Fruit fly (Drosophila melanogaster) whole organism, embryonic: ENCODE data around the gene CG31122.
A peak's percentile ranks its signal among the peaks of the same experiment; 100 is the strongest.

Experiments used
- Antp ChIP-seq: fragments of 200-800 bp; sonication (Bioruptor generic); optimal IDR thresholded peaks from 3 replicates; lab custom pipeline; 2016; ENCODE audit warnings: missing biosample characterization, missing genetic modification characterization
- B-H2 ChIP-seq: fragments of 200-800 bp; sonication (Bioruptor generic); optimal IDR thresholded peaks from 2 replicates; lab custom pipeline; 2018; ENCODE audit warnings: missing biosample characterization, mild to moderate bottlenecking, missing genetic modification characterization
- Bgb ChIP-seq: fragments of 200-800 bp; sonication (Bioruptor generic); IDR thresholded peaks from 2 replicates; pipeline ENCODE4 v1.3.6; 2022; ENCODE audit warnings: missing biosample characterization, missing genetic modification characterization; ENCODE audit not compliant: partially characterized antibody
- CG10209 ChIP-seq: fragments of 200-800 bp; sonication (Bioruptor generic); optimal IDR thresholded peaks from 3 replicates; lab custom pipeline; 2017; ENCODE audit warnings: missing biosample characterization, mild to moderate bottlenecking, missing genetic modification characterization, missing genetic modification reagents
- CG10431 ChIP-seq: fragments of 200-800 bp; sonication (Bioruptor generic); optimal IDR thresholded peaks from 3 replicates; lab custom pipeline; 2018; ENCODE audit warnings: missing biosample characterization, mild to moderate bottlenecking, missing genetic modification characterization
- CG10462 ChIP-seq: fragments of 200-800 bp; sonication (Bioruptor generic); optimal IDR thresholded peaks from 2 replicates; lab custom pipeline; 2016; ENCODE audit warnings: missing biosample characterization, missing genetic modification characterization
- CG12769 ChIP-seq: fragments of 200-800 bp; sonication (Bioruptor generic); optimal IDR thresholded peaks from 2 replicates; lab custom pipeline; 2019; ENCODE audit warnings: missing biosample characterization, mild to moderate bottlenecking, missing genetic modification characterization, moderate library complexity
- CG14860 ChIP-seq: fragments of 200-800 bp; sonication (Bioruptor generic); IDR thresholded peaks from 3 replicates; pipeline ENCODE4 v1.3.6; 2022; ENCODE audit warnings: missing biosample characterization, missing genetic modification characterization; ENCODE audit not compliant: partially characterized antibody
- CG14965 ChIP-seq: fragments of 200-800 bp; sonication (Bioruptor generic); optimal IDR thresholded peaks from 2 replicates; lab custom pipeline; 2016; ENCODE audit warnings: missing biosample characterization, missing genetic modification characterization, borderline replicate concordance
- CG2129 ChIP-seq: fragments of 200-800 bp; sonication (Bioruptor generic); IDR thresholded peaks from 2 replicates; pipeline ENCODE4 v1.3.6; 2022; ENCODE audit warnings: missing biosample characterization, missing genetic modification characterization; ENCODE audit not compliant: partially characterized antibody
- CG2202 ChIP-seq: fragments of 200-800 bp; sonication (Bioruptor generic); optimal IDR thresholded peaks from 2 replicates; lab custom pipeline; 2018; ENCODE audit warnings: missing biosample characterization, mild to moderate bottlenecking, missing genetic modification characterization
- CG2712 ChIP-seq: fragments of 200-800 bp; optimal IDR thresholded peaks from 3 replicates; lab custom pipeline; 2019; ENCODE audit warnings: missing biosample characterization, mild to moderate bottlenecking, missing genetic modification characterization, moderate library complexity
- CG33213 ChIP-seq: fragments of 200-800 bp; sonication (Bioruptor generic); optimal IDR thresholded peaks from 3 replicates; lab custom pipeline; 2016; ENCODE audit warnings: missing biosample characterization, missing genetic modification characterization
- CG3407 ChIP-seq: fragments of 200-800 bp; sonication (Bioruptor generic); optimal IDR thresholded peaks from 2 replicates; lab custom pipeline; 2018; ENCODE audit warnings: missing biosample characterization, mild to moderate bottlenecking, missing genetic modification characterization
- CG3847 ChIP-seq: fragments of 200-800 bp; sonication (Bioruptor generic); IDR thresholded peaks from 2 replicates; pipeline ENCODE4 v1.3.6; 2022; ENCODE audit warnings: missing biosample characterization, missing genetic modification characterization
- CG4424 ChIP-seq: fragments of 200-800 bp; sonication (Bioruptor generic); optimal IDR thresholded peaks from 3 replicates; lab custom pipeline; 2016; ENCODE audit warnings: missing biosample characterization, missing genetic modification characterization
- CG6813 ChIP-seq: fragments of 200-800 bp; sonication (Bioruptor generic); optimal IDR thresholded peaks from 2 replicates; lab custom pipeline; 2017; ENCODE audit warnings: missing biosample characterization, missing genetic modification characterization, mild to moderate bottlenecking, moderate library complexity, missing genetic modification reagents
- CG7745 ChIP-seq: fragments of 200-800 bp; sonication (Bioruptor generic); optimal IDR thresholded peaks from 2 replicates; lab custom pipeline; 2018; ENCODE audit warnings: missing biosample characterization, mild to moderate bottlenecking, missing genetic modification characterization, moderate library complexity
- CG8478 ChIP-seq: fragments of >200 bp; optimal IDR thresholded peaks from 2 replicates; lab custom pipeline; 2018
- Dad ChIP-seq: fragments of 200-800 bp; sonication (Bioruptor generic); optimal IDR thresholded peaks from 3 replicates; lab custom pipeline; 2016; ENCODE audit warnings: missing biosample characterization, missing genetic modification characterization
- E2f1 ChIP-seq: fragments of 200-800 bp; sonication (Bioruptor generic); IDR thresholded peaks from 2 replicates; pipeline ENCODE4 v1.3.6; 2022; ENCODE audit warnings: missing biosample characterization, missing genetic modification characterization
- HHEX ChIP-seq: fragments of 200-800 bp; sonication (Bioruptor generic); optimal IDR thresholded peaks from 3 replicates; lab custom pipeline; 2017; ENCODE audit warnings: missing biosample characterization, mild to moderate bottlenecking, missing genetic modification characterization, missing genetic modification reagents
- HLH3B ChIP-seq: fragments of 200-800 bp; sonication (Bioruptor generic); IDR thresholded peaks from 2 replicates; pipeline ENCODE4 v1.3.6; 2022; ENCODE audit warnings: missing biosample characterization, missing genetic modification characterization
- HLHmδ ChIP-seq: fragments of 200-800 bp; sonication (Bioruptor generic); optimal IDR thresholded peaks from 2 replicates; lab custom pipeline; 2018; ENCODE audit warnings: missing biosample characterization, mild to moderate bottlenecking, missing genetic modification characterization, moderate library complexity
- Hand ChIP-seq: fragments of 200-800 bp; sonication (Bioruptor generic); optimal IDR thresholded peaks from 2 replicates; lab custom pipeline; 2017; ENCODE audit warnings: mild to moderate bottlenecking, missing biosample characterization, missing genetic modification reagents, missing genetic modification characterization
- Hr51 ChIP-seq, 2 experiments: fragments of 200-800 bp; sonication (Bioruptor generic); optimal IDR thresholded peaks; 2 replicates in 1 of 2; 3 replicates in 1 of 2; lab custom pipeline; 2016 to 2018; ENCODE audit warnings: missing biosample characterization in 2 of 2, missing genetic modification characterization in 2 of 2, mild to moderate bottlenecking in 1 of 2, moderate library complexity in 1 of 2
- Kr ChIP-seq: fragments of 200-800 bp; sonication (Bioruptor generic); optimal IDR thresholded peaks from 2 replicates; lab custom pipeline; 2017; ENCODE audit warnings: missing biosample characterization, mild to moderate bottlenecking, missing genetic modification characterization
- PHDP ChIP-seq: fragments of 200-800 bp; sonication (Bioruptor generic); optimal IDR thresholded peaks from 3 replicates; lab custom pipeline; 2018; ENCODE audit warnings: missing biosample characterization, mild to moderate bottlenecking, missing genetic modification characterization, moderate library complexity
- Pdp1 ChIP-seq, 2 experiments: fragments of 200-800 bp; sonication (Bioruptor generic); optimal IDR thresholded peaks; 3 replicates each; lab custom pipeline; 2016; ENCODE audit warnings: missing biosample characterization in 2 of 2, missing genetic modification characterization in 2 of 2, mild to moderate bottlenecking in 1 of 2, moderate library complexity in 1 of 2
- Rx ChIP-seq: fragments of 200-800 bp; sonication (Bioruptor generic); IDR thresholded peaks from 2 replicates; pipeline ENCODE4 v1.3.6; 2022; ENCODE audit warnings: missing biosample characterization, missing genetic modification characterization
- Usf ChIP-seq: fragments of 200-800 bp; sonication (Bioruptor generic); optimal IDR thresholded peaks from 2 replicates; lab custom pipeline; 2017; ENCODE audit warnings: missing genotype, missing biosample characterization, missing genetic modification characterization
- abd-A ChIP-seq: fragments of 200-800 bp; sonication (Bioruptor generic); optimal IDR thresholded peaks from 3 replicates; lab custom pipeline; 2019; ENCODE audit warnings: missing biosample characterization, mild to moderate bottlenecking, missing genetic modification characterization, moderate library complexity
- aop ChIP-seq: fragments of 200-800 bp; sonication (Bioruptor generic); IDR thresholded peaks from 2 replicates; pipeline ENCODE4 v1.3.6; 2022; ENCODE audit warnings: missing biosample characterization, missing genetic modification characterization
- btn ChIP-seq: fragments of 200-800 bp; sonication (Bioruptor generic); optimal IDR thresholded peaks from 2 replicates; lab custom pipeline; 2016; ENCODE audit warnings: missing biosample characterization, missing genetic modification characterization
- chinmo ChIP-seq: fragments of 200-800 bp; sonication (Bioruptor generic); IDR thresholded peaks from 4 replicates; pipeline ENCODE4 v1.3.6; 2022; ENCODE audit warnings: missing biosample characterization, missing genetic modification characterization; ENCODE audit not compliant: partially characterized antibody
- cwo ChIP-seq: fragments of 200-800 bp; sonication (Bioruptor generic); optimal IDR thresholded peaks from 3 replicates; lab custom pipeline; 2017; ENCODE audit warnings: missing biosample characterization, missing genetic modification characterization, mild to moderate bottlenecking, moderate library complexity, missing genetic modification reagents
- ewg ChIP-seq: fragments of 200-800 bp; sonication (Bioruptor generic); optimal IDR thresholded peaks from 3 replicates; lab custom pipeline; 2017; ENCODE audit warnings: mild to moderate bottlenecking, missing biosample characterization, missing genetic modification reagents, missing genetic modification characterization
- fd96Cb ChIP-seq: fragments of 200-800 bp; sonication (Bioruptor generic); optimal IDR thresholded peaks from 2 replicates; lab custom pipeline; 2018; ENCODE audit warnings: missing biosample characterization, mild to moderate bottlenecking, missing genetic modification characterization, moderate library complexity
- fru ChIP-seq: fragments of >200 bp; optimal IDR thresholded peaks from 2 replicates; lab custom pipeline; 2017
- gcm ChIP-seq: fragments of 200-800 bp; sonication (Bioruptor generic); optimal IDR thresholded peaks from 2 replicates; lab custom pipeline; 2019; ENCODE audit warnings: missing biosample characterization, mild to moderate bottlenecking, missing genetic modification characterization, moderate library complexity
- prd ChIP-seq, 3 experiments: fragments of >200 bp in 2 of 3; fragments of 200-800 bp in 1 of 3; sonication (Bioruptor generic) in 1 of 3; optimal IDR thresholded peaks in 2 of 3; IDR thresholded peaks in 1 of 3; 2 replicates in 2 of 3; 3 replicates in 1 of 3; pipeline versions ENCODE4 v1.3.6 to Lab custom; 2017 to 2022; ENCODE audit warnings: missing biosample characterization in 1 of 3, missing genetic modification characterization in 1 of 3
- rib ChIP-seq: fragments of 200-800 bp; sonication (Bioruptor generic); IDR thresholded peaks from 2 replicates; pipeline ENCODE4 v1.3.6; 2022; ENCODE audit warnings: missing biosample characterization, missing genetic modification characterization
- run ChIP-seq: fragments of 200-800 bp; sonication (Bioruptor generic); optimal IDR thresholded peaks from 3 replicates; lab custom pipeline; 2018; ENCODE audit warnings: missing biosample characterization, mild to moderate bottlenecking, missing genetic modification characterization
- scrt ChIP-seq: fragments of 200-800 bp; sonication (Bioruptor generic); optimal IDR thresholded peaks from 2 replicates; lab custom pipeline; 2018; ENCODE audit warnings: missing biosample characterization, mild to moderate bottlenecking, missing genetic modification characterization, moderate library complexity
- sens ChIP-seq: fragments of 200-800 bp; sonication (Bioruptor generic); peaks from one replicate; lab custom pipeline; 2016; ENCODE audit warnings: missing biosample characterization, missing genetic modification characterization
- tll ChIP-seq, 2 experiments: fragments of 200-800 bp in 1 of 2; fragments of >200 bp in 1 of 2; sonication (Bioruptor generic) in 1 of 2; optimal IDR thresholded peaks; 2 replicates each; lab custom pipeline; 2017 to 2019; ENCODE audit warnings: missing biosample characterization in 2 of 2, missing genetic modification characterization in 2 of 2, mild to moderate bottlenecking in 1 of 2, moderate library complexity in 1 of 2
- ttk ChIP-seq: fragments of 200-800 bp; sonication (Bioruptor generic); IDR thresholded peaks from 2 replicates; pipeline ENCODE4 v2.1.2; 2022; ENCODE audit warnings: missing biosample characterization, missing genetic modification characterization
- tup ChIP-seq: fragments of 200-800 bp; sonication (Bioruptor generic); optimal IDR thresholded peaks from 2 replicates; lab custom pipeline; 2016; ENCODE audit warnings: missing biosample characterization, mild to moderate bottlenecking, missing genetic modification characterization, moderate library complexity
- unc-4 ChIP-seq: fragments of 200-800 bp; sonication (Bioruptor generic); IDR thresholded peaks from 2 replicates; pipeline ENCODE4 v1.3.6; 2022; ENCODE audit warnings: missing biosample characterization, missing genetic modification characterization; ENCODE audit not compliant: partially characterized antibody

The CG31122 gene

DNA sequence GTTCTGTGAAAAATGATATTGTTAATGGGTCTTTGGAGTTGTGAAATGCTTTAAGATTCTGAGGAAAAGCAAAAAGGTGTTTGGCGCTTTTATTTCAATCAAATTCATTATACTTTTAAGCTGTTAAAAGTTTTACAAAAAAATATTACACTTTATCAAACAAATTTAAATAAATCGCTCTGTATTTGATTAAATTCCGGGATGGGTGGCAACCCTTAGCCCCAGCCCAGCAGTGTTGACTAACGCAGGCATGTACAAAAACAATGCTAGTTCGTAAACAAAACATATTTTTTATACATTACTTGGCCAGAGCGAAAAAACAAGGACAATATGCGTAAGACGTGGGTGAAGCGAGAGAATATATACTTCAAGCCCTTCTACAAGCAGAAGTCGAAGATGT lies 8.0 kb downstream of the CG31122 start, which contains the start of gene CG7685 (continued):
- TF ChIP-seq CG14965 (GFP tag; lab: Kevin White, UChicago) (no peak), Usf (no peak), B-H2 (GFP tag; lab: Kevin White, UChicago) (peak; percentile 89), ewg (GFP tag; lab: Kevin White, UChicago) (peak; percentile 19), CG6813 (GFP tag; lab: Kevin White, UChicago) (no peak), abd-A (tag; lab: Kevin White, UChicago) (no peak), Bgb (GFP tag; lab: Robert Waterston, UW) (peak; percentile 35; the same call in 1 of the 2 replicates), scrt (peak; percentile 48), CG4424 (peak; percentile 55), chinmo (GFP tag; lab: Robert Waterston, UW) (no peak), CG2712 (peak; percentile 62), CG12769 (peak; percentile 58), run (tag; lab: Kevin White, UChicago) (no peak), E2f1 (GFP tag; lab: Robert Waterston, UW) (0 out of 2 replicates have a peak, but pooled peaks have one; percentile 14), Pdp1 (GFP tag; optimal IDR thresholded peaks at IDR 0.05; lab: Kevin White, UChicago) (peak; percentile 54 to 68), fru (lab: Kevin White, UChicago) (no peak), HHEX (GFP tag; lab: Kevin White, UChicago) (peak; percentile 40), CG10209 (GFP tag; lab: Kevin White, UChicago) (peak; percentile 55), Dad (GFP tag; lab: Kevin White, UChicago) (peak; percentile 50), Antp (GFP tag; lab: Kevin White, UChicago) (peak; percentile 49), rib (GFP tag; lab: Robert Waterston, UW) (0 out of 2 replicates have a peak, but pooled peaks have one; percentile 11), fd96Cb (tag; lab: Kevin White, UChicago) (peak; percentile 27), PHDP (peak; percentile 76), CG3847 (GFP tag; lab: Robert Waterston, UW) (peak; percentile 85), CG33213 (peak; percentile 79), Hr51 (GFP tag; optimal IDR thresholded peaks at IDR 0.05; lab: Kevin White, UChicago) (peak; percentile 54 to 62), Hand (GFP tag; lab: Kevin White, UChicago) (no peak), CG7745 (tag; lab: Kevin White, UChicago) (no peak), cwo (GFP tag; lab: Kevin White, UChicago) (peak; percentile 40), gcm (GFP tag; lab: Kevin White, UChicago) (peak; percentile 44), CG3407 (GFP tag; lab: Kevin White, UChicago) (peak; percentile 23), HLH3B (GFP tag; lab: Robert Waterston, UW) (no peak; the same call in 1 of the 2 replicates), btn (GFP tag; lab: Kevin White, UChicago) (no peak), Rx (GFP tag; lab: Robert Waterston, UW) (no peak), HLHmδ (GFP tag; lab: Kevin White, UChicago) (no peak), unc-4 (GFP tag; lab: Robert Waterston, UW) (peak; percentile 21; the same call in 1 of the 2 replicates), CG10462 (GFP tag; lab: Kevin White, UChicago) (no peak), CG14860 (no peak), sens (peak; percentile 92), CG8478 (lab: Kevin White, UChicago) (no peak), prd (optimal IDR thresholded peaks at IDR 0.05; lab: Kevin White, UChicago) (no peak), prd (GFP tag; IDR thresholded peaks at IDR 0.05; lab: Robert Waterston, UW) (peak; percentile 50; the same call in 2 of the 3 replicates), CG10431 (GFP tag; lab: Kevin White, UChicago) (peak; percentile 8), tup (GFP tag; lab: Kevin White, UChicago) (peak; percentile 50), tll (GFP tag; optimal IDR thresholded peaks at IDR 0.05; lab: Kevin White, UChicago) (no peak), CG2202 (tag; lab: Kevin White, UChicago) (peak; percentile 17), CG2129 (no peak), ttk (0 out of 2 replicates have a peak, but pooled peaks have one; percentile 22), Kr (no peak), aop (no peak)
